Worm (Caenorhabditis elegans): ENCODE data around the gene srx-21.

srx-21 gene

DNA sequence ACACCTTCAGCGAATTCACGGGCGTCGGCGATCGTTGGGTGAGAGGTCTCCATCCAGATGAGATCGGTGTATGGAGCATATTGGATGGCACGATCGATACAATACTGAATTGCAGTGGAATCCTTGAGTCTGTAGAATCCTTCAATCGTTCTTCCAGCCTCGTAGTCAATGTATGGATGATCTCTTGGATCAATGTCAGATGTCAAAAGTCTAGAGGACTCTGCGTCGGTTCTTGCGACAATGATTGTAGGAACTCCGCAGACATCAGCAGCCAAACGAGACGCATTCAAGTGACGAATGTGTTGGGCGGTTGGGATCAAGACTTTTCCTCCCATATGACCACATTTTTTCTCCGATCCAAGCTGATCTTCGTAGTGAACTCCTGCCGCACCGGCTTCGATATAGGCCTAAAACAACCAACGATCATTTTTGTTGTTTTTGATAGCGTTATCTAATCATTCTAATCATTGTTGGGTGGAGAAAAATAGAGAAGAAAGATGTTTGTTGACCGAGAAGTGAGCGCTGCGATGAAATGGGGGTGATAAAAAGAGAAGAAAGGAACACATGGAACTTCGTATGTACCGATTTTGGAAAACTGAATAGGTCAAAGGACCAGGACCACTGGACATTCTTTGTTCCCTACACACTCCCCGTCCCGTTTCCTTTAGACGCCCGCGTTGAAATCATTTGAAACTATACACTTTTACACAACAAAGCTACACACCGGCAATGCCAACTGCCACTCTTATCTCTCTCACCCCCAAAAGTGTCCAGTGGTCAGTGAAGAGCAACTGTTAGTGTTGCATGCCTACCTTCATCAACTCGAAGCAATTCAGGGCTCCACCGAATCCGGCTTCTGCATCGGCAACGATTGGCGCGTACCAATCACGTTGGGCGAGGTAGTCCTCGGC is 50.0 kb downstream of the srx-21 start:
- TF ChIP-seq nhr-129 (tag; optimal IDR thresholded peaks at IDR 0.05): peak; percentile 19
- TF ChIP-seq blmp-1 (tag; optimal IDR thresholded peaks at IDR 0.05; ENCODE audit: insufficient read depth): no peak
- peak; percentile 1 for TF ChIP-seq fos-1 (tag; optimal IDR thresholded peaks at IDR 0.05)
- no peak for TF ChIP-seq nhr-25 (tag; optimal IDR thresholded peaks at IDR 0.05)
- TF ChIP-seq sem-4 (tag; optimal IDR thresholded peaks at IDR 0.05): no peak
- TF ChIP-seq unc-62 (GFP tag; optimal IDR thresholded peaks at IDR 0.05): no peak
- TF ChIP-seq nhr-6 (tag; optimal IDR thresholded peaks at IDR 0.05): peak; percentile 59
- peak; percentile 24 for TF ChIP-seq crh-2 (tag; optimal IDR thresholded peaks at IDR 0.05)
- TF ChIP-seq lsy-2 (tag; optimal IDR thresholded peaks at IDR 0.05): peak in 1 of 2 experiments; percentile 23
- peak; percentile 20 for TF ChIP-seq sma-9 (GFP tag; optimal IDR thresholded peaks at IDR 0.05)
- no peak for TF ChIP-seq sma-9 (tag; optimal IDR thresholded peaks at IDR 0.05)
- TF ChIP-seq ama-1 (optimal IDR thresholded peaks at IDR 0.05): peak; percentile 76
- no peak for TF ChIP-seq mab-5 (tag; optimal IDR thresholded peaks at IDR 0.05)
- TF ChIP-seq lin-39 (tag; optimal IDR thresholded peaks at IDR 0.05): no peak
- TF ChIP-seq egl-27 (tag; optimal IDR thresholded peaks at IDR 0.05): no peak
- TF ChIP-seq lin-11 (tag; optimal IDR thresholded peaks at IDR 0.05): peak; percentile 38
- TF ChIP-seq nhr-21 (tag; optimal IDR thresholded peaks at IDR 0.05): peak; percentile 41
- peak; percentile 48 for TF ChIP-seq lin-13 (GFP tag; optimal IDR thresholded peaks at IDR 0.05)

DNA sequence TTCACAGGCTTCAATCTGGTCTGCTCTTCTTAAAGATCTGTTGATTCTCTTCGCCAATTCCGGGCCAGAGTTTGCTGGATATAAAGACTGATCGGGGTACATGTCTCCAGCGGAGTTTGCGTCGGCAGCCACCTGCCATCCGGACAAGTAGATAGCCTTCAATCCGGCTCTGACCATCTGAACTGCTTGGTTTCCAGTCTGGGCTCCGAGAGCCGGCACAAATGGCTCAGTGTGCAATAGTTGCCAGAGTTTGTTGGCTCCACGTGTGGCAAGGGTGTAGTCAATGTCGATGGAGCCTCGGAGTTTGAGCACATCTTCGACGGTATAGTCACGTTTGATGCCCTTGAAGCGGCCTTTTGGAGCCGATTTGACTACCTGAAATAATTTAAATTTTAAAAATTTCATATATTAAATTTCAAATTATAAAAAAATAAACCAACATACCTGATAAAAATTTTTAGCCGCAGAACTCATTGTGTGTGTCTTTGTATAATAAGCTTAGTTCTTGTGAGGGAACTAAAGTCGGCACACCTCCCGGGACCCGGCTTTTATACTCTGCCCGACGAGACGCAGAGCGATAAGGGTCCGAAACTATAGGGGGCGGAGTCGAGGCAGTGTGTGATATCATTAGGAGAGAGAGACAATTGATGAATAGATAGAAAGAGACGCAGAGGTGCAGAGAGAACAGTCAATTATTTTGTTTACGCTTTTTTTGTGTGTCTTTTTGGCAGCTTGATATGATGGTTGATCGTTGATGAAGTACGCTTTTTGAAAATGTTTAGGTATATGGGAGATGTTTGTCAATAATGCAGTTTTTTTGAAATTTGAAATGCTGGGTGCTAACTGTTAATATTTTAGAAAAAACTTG is 50.9 kb downstream of the srx-21 start, which contains the start of the genes icl-1 and srh-2:
icl-1 (minus strand) TSS at position 521 of the 868 bp plus-strand sequence.
srh-2 (plus strand) TSS at position 818 of the 868 bp plus-strand sequence.
- TF ChIP-seq ceh-16 (tag; optimal IDR thresholded peaks at IDR 0.05): no peak
- peak; percentile 19 for TF ChIP-seq nhr-10 (tag; optimal IDR thresholded peaks at IDR 0.05)
- TF ChIP-seq dmd-4 (tag; optimal IDR thresholded peaks at IDR 0.05): no peak
- TF ChIP-seq ZK546.5 (tag; optimal IDR thresholded peaks at IDR 0.05): no peak
- TF ChIP-seq peb-1 (tag; optimal IDR thresholded peaks at IDR 0.05): no peak
- TF ChIP-seq snpc-4 (tag; optimal IDR thresholded peaks at IDR 0.05): no peak
- peak; percentile 42 for TF ChIP-seq lin-11 (tag; optimal IDR thresholded peaks at IDR 0.05)
- TF ChIP-seq ztf-4 (tag; optimal IDR thresholded peaks at IDR 0.05): peak; percentile 65
- TF ChIP-seq F13H6.1 (tag; optimal IDR thresholded peaks at IDR 0.05): peak; percentile 83
- peak in 1 of 2 experiments; percentile 21 for TF ChIP-seq mdl-1 (tag; optimal IDR thresholded peaks at IDR 0.05)
- TF ChIP-seq nhr-25 (tag; optimal IDR thresholded peaks at IDR 0.05): peak; percentile 12
- TF ChIP-seq ama-1 (optimal IDR thresholded peaks at IDR 0.05): peak; percentile 96
- no peak for TF ChIP-seq ztf-11 (tag; optimal IDR thresholded peaks at IDR 0.05)
- no peak for TF ChIP-seq elt-1 (tag; optimal IDR thresholded peaks at IDR 0.05)
- no peak for TF ChIP-seq C34F6.9 (tag; optimal IDR thresholded peaks at IDR 0.05)
- TF ChIP-seq sma-9 (GFP tag; optimal IDR thresholded peaks at IDR 0.05): peak; percentile 84
- no peak for TF ChIP-seq sma-9 (tag; optimal IDR thresholded peaks at IDR 0.05)
- no peak for TF ChIP-seq zag-1 (tag; optimal IDR thresholded peaks at IDR 0.05)
- TF ChIP-seq sem-4 (tag; optimal IDR thresholded peaks at IDR 0.05): peak; percentile 10
- TF ChIP-seq egl-27 (tag; optimal IDR thresholded peaks at IDR 0.05): no peak
- TF ChIP-seq elt-3 (tag; optimal IDR thresholded peaks at IDR 0.05): no peak
- 0 out of 2 replicates have a peak, but pooled peaks have one; percentile 14 for TF ChIP-seq ztf-1 (GFP tag; conservative IDR thresholded peaks at IDR 0.05)
- TF ChIP-seq fos-1 (tag; optimal IDR thresholded peaks at IDR 0.05): peak; percentile 22
- TF ChIP-seq gmeb-1 (tag; optimal IDR thresholded peaks at IDR 0.05): peak; percentile 21
- TF ChIP-seq nhr-11 (tag; optimal IDR thresholded peaks at IDR 0.05): no peak
- no peak for TF ChIP-seq aly-2 (tag; optimal IDR thresholded peaks at IDR 0.05)
- peak; percentile 34 for TF ChIP-seq mab-5 (tag; optimal IDR thresholded peaks at IDR 0.05)
- TF ChIP-seq unc-55 (GFP tag; optimal IDR thresholded peaks at IDR 0.05): no peak
- TF ChIP-seq skn-1 (tag; optimal IDR thresholded peaks at IDR 0.05): no peak
- no peak for TF ChIP-seq unc-39 (tag; optimal IDR thresholded peaks at IDR 0.05)
- no peak for TF ChIP-seq lin-39 (tag; optimal IDR thresholded peaks at IDR 0.05)
- TF ChIP-seq nhr-77 (tag; optimal IDR thresholded peaks at IDR 0.05): no peak
- peak; percentile 4 to 54 for TF ChIP-seq lsy-2 (tag; optimal IDR thresholded peaks at IDR 0.05)
- TF ChIP-seq sma-3 (GFP tag; optimal IDR thresholded peaks at IDR 0.05): peak; percentile 66
- TF ChIP-seq nhr-23 (tag; optimal IDR thresholded peaks at IDR 0.05): no peak
- TF ChIP-seq nhr-6 (tag; optimal IDR thresholded peaks at IDR 0.05): peak; percentile 10
- peak; percentile 22 for TF ChIP-seq blmp-1 (tag; optimal IDR thresholded peaks at IDR 0.05; ENCODE audit: insufficient read depth)
- TF ChIP-seq ceh-82 (tag; optimal IDR thresholded peaks at IDR 0.05): no peak
- TF ChIP-seq unc-62 (GFP tag; optimal IDR thresholded peaks at IDR 0.05): peak; percentile 28
- no peak for TF ChIP-seq R02D3.7 (tag; optimal IDR thresholded peaks at IDR 0.05)
- TF ChIP-seq Y55F3AM.14 (GFP tag; optimal IDR thresholded peaks at IDR 0.05): peak; percentile 81
- TF ChIP-seq nhr-12 (tag; optimal IDR thresholded peaks at IDR 0.05): no peak
- no peak for TF ChIP-seq mbf-1 (tag; optimal IDR thresholded peaks at IDR 0.05)
- peak; percentile 68 for TF ChIP-seq crh-2 (tag; optimal IDR thresholded peaks at IDR 0.05)

All from whole organism, L2 larva.